Fruit fly (Drosophila melanogaster) S2 (cell line): ENCODE results near the gene bol.

Source experiments
- CG8478 ChIP-seq: fragments of >200 bp; optimal IDR thresholded peaks from 2 replicates; lab custom pipeline; 2018
- CTCF ChIP-seq, 2 experiments: fragments of >200 bp; optimal IDR thresholded peaks; 2 replicates each; lab custom pipeline; 2018

dm6 chr3L:9050447-9051069 lies 83.6 kb downstream of the bol start:
- TF ChIP-seq CTCF (optimal IDR thresholded peaks at IDR 0.05; lab: Kevin White, UChicago) (no peak), CG8478 (lab: Kevin White, UChicago) (no peak)
